Worm (Caenorhabditis elegans) whole organism, early embryonic: ENCODE results near the gene catp-4.

Experiments
- F13C5.2 ChIP-seq: sonication (generic microtip); optimal IDR thresholded peaks from 2 replicates; lab custom pipeline; 2017; ENCODE audit warnings: mild to moderate bottlenecking, missing genetic modification characterization, inconsistent platforms, missing compliant biosample characterization
- tbx-11 ChIP-seq: fragments of 200-800 bp; sonication (Bioruptor generic); IDR thresholded peaks from 2 replicates; pipeline ENCODE4 v1.3.6; 2022; ENCODE audit warnings: missing genetic modification characterization, missing compliant biosample characterization

Gene catp-4

DNA sequence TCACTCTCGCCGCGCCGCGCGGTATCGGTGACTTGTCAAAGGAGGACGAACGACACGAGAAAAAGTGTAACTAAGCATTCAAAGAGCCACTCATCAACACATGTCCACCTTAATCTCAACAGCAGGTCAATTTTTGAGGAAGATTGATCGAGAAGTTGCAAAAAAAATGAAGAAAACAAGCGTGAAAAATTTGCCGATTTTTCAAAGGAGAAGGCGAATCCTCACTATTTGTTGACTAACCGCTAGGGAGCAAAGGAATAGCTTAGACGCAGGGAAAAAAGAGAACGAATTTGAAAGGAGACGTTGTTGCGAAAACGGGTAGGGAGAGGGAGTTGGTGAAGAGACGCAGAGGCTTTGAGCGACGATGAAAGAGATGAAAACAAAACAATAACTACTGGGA, 51.9 kb downstream of the catp-4 start:
- TF ChIP-seq tbx-11 (no peak), F13C5.2 (peak; percentile 3)
